Worm (Caenorhabditis elegans) whole organism, mixed stage, embryonic: Measurements from ENCODE around the gene C33D9.13.

Source experiments
- nhr-12 ChIP-seq: fragments of 150-350 bp; optimal IDR thresholded peaks from 2 replicates; lab custom pipeline; 2014; ENCODE audit warnings: missing biosample characterization, missing genetic modification characterization
- nhr-76 ChIP-seq: sonication (generic microtip); optimal IDR thresholded peaks from 2 replicates; lab custom pipeline; 2017; ENCODE audit warnings: missing biosample characterization, missing genetic modification characterization

- TF ChIP-seq nhr-76 (tag; lab: Kevin White, UChicago) (no peak), nhr-12 (tag; lab: Kevin White, UChicago) (no peak)
Measured at ce11 chrIV:8754146-8754545, 30.9 kb downstream of the C33D9.13 start.
